Fruit fly (Drosophila melanogaster) ovary, adult (tissue): ENCODE data around the gene Archease.

ENCODE experiments used
- CG17801 ChIP-seq: fragments of 200-800 bp; optimal IDR thresholded peaks from 2 replicates; lab custom pipeline; 2019; ENCODE audit warnings: missing biosample characterization, mild to moderate bottlenecking, missing genetic modification characterization, moderate library complexity; ENCODE audit not compliant: partially characterized antibody

Archease gene

DNA sequence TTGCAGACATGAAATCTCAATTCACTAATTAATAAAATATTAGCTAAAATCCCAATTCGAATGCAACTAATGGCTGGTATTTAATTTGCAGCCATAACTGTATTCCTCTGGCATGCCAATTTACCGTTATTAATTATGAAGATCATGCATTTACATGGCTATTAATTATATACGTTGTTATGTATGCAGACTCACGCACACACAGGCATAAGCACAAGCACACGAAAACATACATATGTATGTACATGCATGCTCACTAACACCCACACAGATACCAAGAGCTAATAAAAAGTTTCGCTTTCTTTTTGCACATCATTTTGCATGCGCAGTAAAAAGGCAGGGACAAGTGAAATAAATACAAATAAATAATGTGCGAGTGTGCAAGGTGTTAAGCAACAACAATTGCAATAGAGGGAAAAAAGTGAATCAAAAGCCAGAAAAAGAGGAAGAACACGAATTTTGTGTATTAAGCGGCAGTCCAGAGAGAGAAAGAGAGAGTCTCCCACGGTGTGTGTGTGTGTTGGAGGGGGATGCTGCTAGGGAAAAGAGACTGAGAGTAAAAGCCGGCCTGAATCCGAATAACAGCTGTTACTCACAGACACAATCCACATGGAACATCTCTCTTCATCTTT is 32.4 kb downstream of the Archease start:
- peak; percentile 51 for TF ChIP-seq CG17801

DNA sequence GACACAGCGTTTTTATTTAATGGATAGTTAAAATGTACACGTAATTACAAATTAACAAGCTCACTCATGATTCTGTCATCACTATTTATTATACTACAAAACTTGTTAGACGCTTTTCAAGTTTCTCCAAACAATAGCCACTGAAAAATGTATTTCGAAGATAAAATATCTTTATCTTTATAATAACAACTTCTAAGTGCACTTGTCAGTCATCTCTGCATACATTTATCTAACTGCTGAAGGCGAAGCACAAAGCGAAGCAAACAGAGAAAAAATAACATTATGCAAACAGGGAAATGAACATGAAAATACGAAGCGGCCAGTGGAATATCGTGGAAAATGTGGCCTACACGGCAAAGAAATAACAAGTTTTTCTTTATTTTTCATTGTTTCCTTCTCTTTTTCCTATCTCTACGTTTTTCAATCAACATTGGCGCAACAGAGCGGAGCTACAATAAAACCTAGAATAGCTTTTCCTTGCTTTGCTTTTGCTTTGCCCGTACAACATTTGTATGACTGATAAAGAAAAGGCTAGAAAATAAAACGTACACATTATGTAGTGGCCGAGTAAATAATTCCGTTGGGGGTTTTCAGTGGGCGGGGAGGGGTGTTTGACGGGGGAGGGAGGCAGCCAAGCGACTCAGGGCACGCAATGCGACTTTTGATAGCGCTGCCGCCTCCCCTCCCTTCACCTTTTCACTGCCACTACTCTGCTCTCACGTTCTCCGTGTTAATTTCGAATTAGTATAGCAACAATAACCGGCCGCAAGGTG is 33.2 kb downstream of the Archease start:
- no peak for TF ChIP-seq CG17801

DNA sequence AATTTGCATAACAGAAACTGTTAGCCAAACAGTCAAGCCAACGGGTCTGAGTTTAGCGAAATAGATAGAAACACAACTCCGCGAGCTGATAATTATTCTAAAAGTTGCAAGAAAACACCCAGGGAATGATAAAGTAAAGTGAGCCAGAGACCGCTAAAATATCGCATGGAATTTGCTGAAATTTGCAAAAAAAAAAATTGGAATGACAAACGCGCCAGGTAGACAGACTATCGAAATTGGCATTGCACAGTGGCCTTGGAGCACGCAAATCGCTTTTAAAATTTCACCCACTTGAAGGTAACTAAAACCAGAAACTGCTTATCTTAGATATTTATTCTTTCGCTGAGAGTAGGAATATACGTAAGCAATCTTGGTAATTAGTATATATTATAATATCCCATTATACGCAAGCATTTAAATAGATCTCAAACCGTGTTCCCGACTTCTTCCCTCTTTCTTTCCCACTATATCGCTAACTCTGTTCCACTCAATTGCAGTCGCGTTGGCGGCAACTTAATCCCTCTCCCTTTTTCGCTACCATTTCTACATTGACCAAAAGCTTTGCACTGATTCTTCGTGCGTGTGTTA is 34.5 kb downstream of the Archease start:
- no peak for TF ChIP-seq CG17801

DNA sequence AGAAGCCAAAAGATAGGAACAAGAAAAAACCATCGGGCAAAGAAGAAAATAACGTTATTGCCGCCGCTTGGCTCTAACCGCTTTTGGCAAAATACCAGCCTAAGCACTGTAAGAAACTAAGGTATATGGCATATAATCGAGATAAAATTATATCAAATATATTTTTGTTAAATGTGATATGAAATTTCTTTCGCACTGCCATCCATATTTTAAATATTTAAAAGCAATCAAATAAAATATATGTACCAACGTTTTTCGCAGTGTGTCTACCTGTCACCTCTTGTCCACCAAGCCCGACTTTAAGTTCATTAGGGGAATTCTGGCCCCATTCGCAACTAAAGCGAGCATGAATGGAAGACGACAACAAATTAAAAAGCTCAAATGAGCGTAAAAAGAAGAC is 35.0 kb downstream of the Archease start:
- TF ChIP-seq CG17801 = peak; percentile 83

DNA sequence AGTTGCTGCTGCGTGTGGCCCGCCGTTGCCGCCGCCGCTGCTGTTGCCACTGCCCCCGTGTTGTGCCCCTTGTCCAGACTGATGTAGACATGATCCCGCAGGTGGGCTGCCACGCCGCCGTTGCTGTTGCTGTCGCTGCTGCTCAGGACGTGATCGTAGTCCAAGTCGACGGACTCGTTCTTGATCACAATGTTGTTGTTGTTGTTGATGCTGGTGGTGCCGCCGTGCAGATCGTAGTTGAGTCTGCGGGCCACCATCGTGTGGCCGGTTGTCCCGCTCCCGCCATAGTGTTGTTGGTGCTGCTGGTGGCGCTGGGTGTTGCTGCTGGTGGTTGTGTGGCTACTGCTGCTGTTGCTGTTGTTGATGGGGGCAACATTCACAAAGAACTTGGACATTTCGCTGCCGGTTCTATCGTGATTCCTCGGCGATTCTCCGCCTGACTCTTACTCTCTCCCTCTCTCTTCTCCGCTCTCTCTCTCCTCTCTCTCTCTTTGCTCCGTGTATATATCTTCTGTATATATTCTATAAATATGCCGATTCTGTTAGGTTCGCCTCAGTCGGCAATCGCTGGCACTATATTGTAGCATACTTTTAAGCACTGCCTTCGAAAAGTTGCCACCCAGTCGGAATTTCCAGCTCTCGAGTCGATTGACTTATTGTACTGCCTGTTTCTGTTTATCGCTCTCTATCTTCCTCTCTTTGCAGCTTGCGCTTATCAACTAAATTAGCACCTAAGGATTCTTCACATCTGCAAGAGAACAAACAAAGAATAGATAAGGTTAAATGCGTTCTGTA is 36.5 kb downstream of the Archease start:
- TF ChIP-seq CG17801 = peak; percentile 47

DNA sequence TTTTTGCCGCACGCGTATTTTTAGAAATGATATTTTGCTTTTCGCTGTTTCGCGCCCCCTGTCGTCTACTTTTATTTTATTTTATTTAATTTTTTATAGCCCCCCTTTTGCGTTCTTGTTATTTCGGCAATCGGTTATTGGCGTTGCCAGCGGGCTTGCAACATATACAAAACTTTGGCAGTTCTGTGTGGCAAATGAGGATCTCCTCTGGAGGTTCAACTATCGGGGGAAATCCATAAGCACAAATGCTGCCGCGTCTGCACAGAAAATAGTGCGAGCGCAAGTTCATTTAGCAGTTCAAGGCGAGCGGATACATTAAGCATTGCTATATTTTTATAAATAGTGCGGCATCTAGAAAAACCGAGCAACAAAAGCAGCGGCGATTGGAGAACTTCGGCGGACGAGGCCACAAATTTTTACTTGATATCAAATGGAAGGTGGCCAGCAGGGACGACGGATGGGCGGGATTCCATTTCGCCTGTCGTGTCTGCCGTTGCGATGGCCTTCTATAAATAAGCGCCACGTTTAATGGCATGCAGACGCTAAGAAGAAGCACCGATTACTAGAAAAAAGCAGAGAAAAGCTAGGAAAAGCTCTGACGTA is 38.3 kb downstream of the Archease start:
- no peak for TF ChIP-seq CG17801

DNA sequence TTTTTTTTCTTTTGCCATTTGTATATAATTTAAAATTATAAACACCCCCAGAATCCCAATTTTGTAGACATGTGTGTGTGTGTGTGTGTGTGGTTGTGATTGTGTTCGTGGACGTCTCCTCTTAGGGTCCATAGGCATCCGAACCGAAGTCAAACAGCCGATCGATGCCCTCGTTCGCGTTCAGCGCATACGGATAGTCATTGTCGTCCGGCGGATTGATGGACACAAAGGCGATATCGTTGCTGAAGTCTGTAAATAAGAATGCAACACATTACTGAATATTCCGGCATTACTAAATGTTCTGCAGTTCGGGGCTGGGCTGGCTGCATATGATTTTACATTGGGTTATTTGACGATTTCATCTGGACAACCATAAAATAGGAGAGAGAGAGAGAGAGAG is 41.3 kb downstream of the Archease start:
- TF ChIP-seq CG17801 = no peak

DNA sequence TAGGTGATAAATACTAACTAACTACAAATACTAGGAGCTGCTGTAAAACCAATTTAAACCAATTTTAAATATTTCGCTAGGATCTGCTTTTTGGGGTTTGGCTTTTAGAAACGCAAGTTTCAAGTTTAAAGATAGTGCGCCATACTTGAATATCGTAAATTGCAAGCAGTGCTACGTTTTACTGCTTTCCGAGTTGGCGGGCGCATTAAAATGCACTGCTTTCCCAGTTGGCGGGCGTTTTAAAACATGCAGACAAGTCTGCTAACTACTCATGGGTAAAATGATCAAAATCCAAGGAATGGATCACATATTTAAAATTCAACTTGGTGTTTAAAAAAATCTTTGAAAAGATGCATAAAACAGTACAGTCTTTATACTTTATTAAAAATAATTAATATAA is 43.0 kb downstream of the Archease start:
- no peak for TF ChIP-seq CG17801

DNA sequence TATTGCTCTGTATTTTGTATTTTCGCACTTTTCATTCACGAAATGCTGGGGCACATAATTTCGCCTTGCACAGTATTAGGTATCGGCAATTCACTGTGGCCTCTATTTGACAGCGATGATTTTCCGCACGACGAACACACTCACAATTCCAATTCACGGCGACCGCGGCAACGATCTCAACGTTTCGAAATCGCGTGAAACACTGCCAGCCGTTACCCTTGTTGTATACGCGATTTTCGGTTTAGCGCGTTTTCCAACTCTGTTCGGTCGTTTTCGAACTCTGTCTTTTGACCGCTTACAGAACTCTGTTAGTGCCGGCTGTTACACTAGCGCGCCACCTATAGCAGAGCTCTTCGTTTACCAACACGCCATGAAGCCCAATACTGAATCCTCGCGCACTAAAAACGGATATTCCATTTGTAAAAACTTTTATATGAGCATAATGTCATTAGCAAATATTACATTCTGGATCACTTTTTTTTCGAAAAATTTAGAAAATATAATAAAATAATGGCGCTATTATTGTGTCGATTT is 43.6 kb downstream of the Archease start, which contains the start of gene InR:
InR (minus strand) TSS at position 205 of the 534 bp plus-strand sequence.
- peak; percentile 77 for TF ChIP-seq CG17801

DNA sequence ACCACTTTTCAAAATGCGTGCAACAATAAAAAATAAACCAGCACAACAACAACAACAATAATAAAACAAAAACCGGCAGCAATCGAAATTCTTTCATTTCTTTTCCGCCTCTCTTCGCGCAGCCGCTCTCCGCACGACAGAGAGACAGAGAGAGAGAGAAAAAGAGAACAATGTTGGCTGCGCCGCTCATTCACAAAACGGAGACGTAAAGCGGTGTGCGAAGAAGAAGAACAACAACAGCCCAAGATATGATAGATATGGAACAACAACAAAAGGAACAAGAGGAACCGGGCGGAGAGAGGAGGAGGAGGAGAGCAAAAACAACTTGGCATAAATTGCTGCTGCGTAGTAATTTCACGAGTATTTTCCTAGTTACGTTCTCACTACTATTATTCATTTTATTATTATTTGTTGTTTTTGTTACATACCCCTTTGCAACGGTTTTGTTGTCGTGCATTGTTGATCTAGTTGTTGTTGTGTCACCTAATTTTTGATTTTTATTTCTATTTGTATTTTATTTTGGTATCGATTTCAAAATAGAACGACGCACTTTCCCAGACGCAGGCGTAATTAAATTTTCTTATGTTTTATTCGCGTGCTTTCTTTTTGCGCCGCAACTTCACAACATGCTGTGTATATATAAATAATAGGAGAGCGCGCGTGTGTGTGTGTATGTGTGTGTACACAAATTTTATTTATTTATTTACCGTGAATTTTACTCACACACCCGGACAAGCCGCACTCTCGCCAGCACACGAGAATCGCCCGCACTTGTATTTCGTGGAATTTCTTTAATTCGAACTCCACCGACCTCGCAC is 44.3 kb downstream of the Archease start:
- TF ChIP-seq CG17801 = peak; percentile 31

DNA sequence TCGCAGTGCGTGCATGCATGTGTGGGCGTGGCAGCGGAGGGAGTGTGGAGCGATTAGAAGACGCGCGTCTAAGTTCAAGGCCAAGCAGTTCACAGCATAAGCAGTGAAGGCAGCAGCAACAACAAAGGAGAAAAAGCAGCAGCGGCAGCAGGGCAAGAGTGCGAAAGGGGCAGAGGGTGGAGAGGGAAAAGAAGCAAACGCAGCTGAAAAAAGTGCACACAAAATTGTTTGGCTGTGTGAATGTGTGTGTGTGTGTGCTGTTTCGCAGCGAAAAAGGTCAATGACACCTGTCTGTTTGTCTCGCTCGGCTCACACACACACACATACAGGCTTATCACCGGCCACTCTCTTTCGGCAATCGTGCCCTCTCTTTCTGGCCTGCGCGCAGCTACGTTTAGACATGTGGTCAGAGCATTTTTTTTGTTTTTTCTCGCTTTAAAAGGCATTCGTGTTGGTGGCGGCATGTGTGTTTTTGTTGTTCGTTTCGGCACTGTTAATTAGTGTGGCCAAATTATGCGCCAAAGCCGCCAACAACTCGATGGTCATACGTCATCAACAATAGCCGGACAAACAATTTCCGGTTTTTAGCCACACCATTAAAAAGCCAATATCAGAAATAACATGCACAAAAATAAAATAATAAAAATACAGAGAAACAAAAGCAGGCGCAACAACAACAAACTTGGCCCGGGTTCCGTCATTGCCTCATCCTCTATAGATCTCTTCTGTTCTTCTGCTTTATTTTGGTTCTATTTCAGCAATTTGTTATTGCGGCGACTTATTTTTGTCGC is 46.5 kb downstream of the Archease start:
- TF ChIP-seq CG17801 = peak; percentile 33

DNA sequence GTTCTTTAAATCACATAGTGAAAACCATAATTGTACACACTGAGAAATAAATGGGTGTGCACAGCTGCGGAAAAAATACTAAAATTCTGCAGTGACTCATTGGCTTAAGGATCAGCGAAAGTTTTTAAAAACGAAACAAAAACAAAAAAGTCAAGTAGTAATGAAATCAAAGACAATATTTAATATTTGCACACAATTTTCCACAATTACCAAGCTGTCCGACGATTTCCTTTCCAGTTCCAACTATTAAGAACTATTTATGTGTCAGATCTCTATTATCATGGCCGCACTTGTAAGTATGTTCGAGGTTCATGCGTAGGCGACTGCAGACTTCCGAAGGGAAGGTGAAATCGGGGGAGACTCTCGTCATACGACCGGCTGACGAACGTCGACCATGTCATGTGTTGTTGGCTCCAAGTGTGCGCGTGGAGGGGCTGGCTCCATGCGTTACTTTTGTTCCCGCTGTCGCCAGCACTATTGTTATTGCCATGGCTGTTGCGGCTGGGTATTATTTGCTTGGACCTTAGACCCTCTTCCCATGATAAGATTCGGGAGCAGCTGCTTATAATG is 47.8 kb downstream of the Archease start:
- TF ChIP-seq CG17801 = no peak

DNA sequence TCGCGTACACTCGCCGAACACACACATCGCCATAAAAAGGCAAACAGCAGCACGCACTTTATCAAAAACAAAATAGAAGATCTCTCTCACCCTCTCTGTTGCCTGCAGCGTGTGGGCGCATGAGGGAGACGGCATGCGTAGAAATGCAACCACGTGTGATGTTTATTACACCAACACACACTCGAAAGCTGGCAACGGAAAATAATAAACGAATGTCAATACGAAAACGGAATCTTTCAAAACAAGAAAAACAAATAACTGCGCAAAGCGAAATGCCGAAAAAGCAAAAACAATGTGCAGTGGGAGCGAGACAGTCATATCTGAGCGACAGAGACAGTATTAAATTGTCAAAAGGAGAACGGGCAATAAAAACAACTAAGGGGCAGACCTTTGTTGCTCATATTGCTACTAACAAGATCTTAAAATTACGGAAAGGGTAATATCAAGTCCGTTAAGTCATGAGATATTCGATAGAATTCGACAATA is 49.4 kb downstream of the Archease start:
- peak; percentile 80 for TF ChIP-seq CG17801

DNA sequence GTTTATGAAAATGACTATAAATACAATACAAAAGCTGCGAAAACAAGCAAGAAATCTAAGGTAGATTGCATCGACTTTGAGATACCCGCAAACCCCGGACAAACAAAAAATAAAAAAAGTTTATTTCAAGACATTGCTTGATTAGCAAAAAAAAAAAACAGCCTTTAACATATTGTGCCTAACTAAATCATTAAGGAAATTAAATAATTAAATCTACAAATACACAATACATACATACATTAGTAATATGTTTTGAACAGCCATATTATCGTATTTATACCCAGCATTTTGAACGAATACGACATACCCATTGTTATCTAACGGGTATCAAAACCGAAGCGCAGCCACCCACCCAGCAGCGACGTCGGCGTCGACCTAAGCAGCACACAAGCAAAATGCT is 49.9 kb downstream of the Archease start:
- TF ChIP-seq CG17801 = no peak
